Worm (Caenorhabditis elegans) whole organism, young adult: ENCODE measurements around the gene nspd-6.

ENCODE experiments used
- B0261.1 ChIP-seq: sonication (generic microtip); optimal IDR thresholded peaks from 2 replicates; lab custom pipeline; 2016; ENCODE audit warnings: mild to moderate bottlenecking, missing genetic modification characterization, moderate library complexity, missing compliant biosample characterization
- C06A6.2 ChIP-seq: fragments of 200-800 bp; sonication (Bioruptor generic); conservative IDR thresholded peaks from 2 replicates; pipeline ENCODE4 v1.3.6; 2022; ENCODE audit warnings: missing genetic modification characterization, missing compliant biosample characterization
- F39B2.1 ChIP-seq: fragments of 200-800 bp; sonication (Bioruptor generic); IDR thresholded peaks from 2 replicates; pipeline ENCODE4 v1.3.6; 2022; ENCODE audit warnings: missing genetic modification reagents, missing genetic modification characterization, missing compliant biosample characterization
- F52B5.7 ChIP-seq: sonication (generic microtip); optimal IDR thresholded peaks from 2 replicates; lab custom pipeline; 2016; ENCODE audit warnings: mild to moderate bottlenecking, missing genetic modification characterization, missing compliant biosample characterization
- T07F8.4 ChIP-seq: sonication (generic microtip); optimal IDR thresholded peaks from 2 replicates; lab custom pipeline; 2016; ENCODE audit warnings: mild to moderate bottlenecking, missing genetic modification characterization, moderate library complexity, missing compliant biosample characterization
- T26A5.8 ChIP-seq: sonication (generic microtip); optimal IDR thresholded peaks from 2 replicates; lab custom pipeline; 2016; ENCODE audit warnings: missing genetic modification characterization, missing compliant biosample characterization
- Y95B8A.8 ChIP-seq: fragments of 200-800 bp; sonication (Bioruptor generic); IDR thresholded peaks from 2 replicates; pipeline ENCODE4 v1.3.6; 2022; ENCODE audit warnings: missing genetic modification reagents, missing genetic modification characterization, missing compliant biosample characterization
- ZK185.1 ChIP-seq: sonication (generic microtip); optimal IDR thresholded peaks from 2 replicates; lab custom pipeline; 2016; ENCODE audit warnings: mild to moderate bottlenecking, missing genetic modification characterization, missing compliant biosample characterization; ENCODE audit not compliant: poor library complexity, severe bottlenecking
- attf-5 ChIP-seq: fragments of 200-800 bp; sonication (Bioruptor generic); optimal IDR thresholded peaks from 2 replicates; lab custom pipeline; 2018; ENCODE audit warnings: mild to moderate bottlenecking, missing genetic modification characterization, missing compliant biosample characterization
- ccch-3 ChIP-seq: fragments of 200-800 bp; sonication (Bioruptor generic); optimal IDR thresholded peaks from 2 replicates; lab custom pipeline; 2018; ENCODE audit warnings: mild to moderate bottlenecking, missing genetic modification characterization, missing compliant biosample characterization
- ceh-27 ChIP-seq: fragments of 200-800 bp; sonication (Bioruptor generic); optimal IDR thresholded peaks from 2 replicates; lab custom pipeline; 2018; ENCODE audit warnings: mild to moderate bottlenecking, missing genetic modification characterization, moderate library complexity, missing compliant biosample characterization
- ceh-91 ChIP-seq: fragments of 200-800 bp; sonication (Bioruptor generic); IDR thresholded peaks from 2 replicates; pipeline ENCODE4 v1.3.6; 2022; ENCODE audit warnings: missing genetic modification reagents, missing genetic modification characterization, missing compliant biosample characterization
- chd-7 ChIP-seq: sonication (generic microtip); optimal IDR thresholded peaks from 2 replicates; lab custom pipeline; 2016; ENCODE audit warnings: mild to moderate bottlenecking, missing genetic modification characterization, moderate library complexity, missing compliant biosample characterization
- dpl-1 ChIP-seq: fragments of 150-350 bp; optimal IDR thresholded peaks from 2 replicates; lab custom pipeline; 2014; ENCODE audit warnings: missing biosample characterization, missing genetic modification reagents, missing genetic modification characterization
- efl-1 ChIP-seq: fragments of 150-350 bp; optimal IDR thresholded peaks from 2 replicates; lab custom pipeline; 2014; ENCODE audit warnings: missing biosample characterization, missing genetic modification reagents, missing genetic modification characterization
- fkh-3 ChIP-seq: sonication (generic microtip); optimal IDR thresholded peaks from 2 replicates; lab custom pipeline; 2016; ENCODE audit warnings: mild to moderate bottlenecking, missing genetic modification characterization, missing compliant biosample characterization
- him-1 ChIP-seq: sonication (generic microtip); optimal IDR thresholded peaks from 2 replicates; lab custom pipeline; 2016; ENCODE audit warnings: missing genotype, missing genetic modification reagents, missing genetic modification characterization, missing compliant biosample characterization
- hmg-1.2 ChIP-seq: fragments of 200-800 bp; sonication (Bioruptor generic); IDR thresholded peaks from 2 replicates; pipeline ENCODE4 v1.3.6; 2022; ENCODE audit warnings: missing genetic modification reagents, missing genetic modification characterization, missing compliant biosample characterization
- lag-1 ChIP-seq: fragments of 200-800 bp; sonication (Bioruptor generic); IDR thresholded peaks from 2 replicates; pipeline ENCODE4 v1.3.6; 2022; ENCODE audit warnings: missing genetic modification reagents, missing genetic modification characterization, missing compliant biosample characterization
- let-526 ChIP-seq: fragments of 200-800 bp; sonication (Bioruptor generic); IDR thresholded peaks from 2 replicates; pipeline ENCODE4 v1.3.6; 2022; ENCODE audit warnings: missing genetic modification reagents, missing genetic modification characterization, missing compliant biosample characterization
- let-607 ChIP-seq, 2 experiments: fragments of 200-800 bp in 1 of 2; sonication (Bioruptor generic) in 1 of 2; sonication (generic microtip) in 1 of 2; optimal IDR thresholded peaks; 2 replicates each; lab custom pipeline; 2016 to 2018; ENCODE audit warnings: mild to moderate bottlenecking in 2 of 2, missing compliant biosample characterization in 2 of 2, missing genetic modification characterization in 2 of 2, moderate library complexity in 2 of 2, missing genotype in 1 of 2
- lin-35 ChIP-seq, 3 experiments: fragments of 150-350 bp in 2 of 3; sonication (generic microtip) in 1 of 3; optimal IDR thresholded peaks; 2 replicates each; lab custom pipeline; 2014 to 2018; ENCODE audit warnings: missing biosample characterization in 3 of 3, missing genetic modification characterization in 3 of 3, missing genetic modification reagents in 3 of 3
- lin-40 ChIP-seq: sonication (generic microtip); optimal IDR thresholded peaks from 2 replicates; lab custom pipeline; 2016; ENCODE audit warnings: missing genetic modification characterization, mild to moderate bottlenecking, missing compliant biosample characterization, missing genotype, missing genetic modification reagents
- lin-54 ChIP-seq: fragments of 200-800 bp; sonication (Bioruptor generic); optimal IDR thresholded peaks from 2 replicates; lab custom pipeline; 2018; ENCODE audit warnings: mild to moderate bottlenecking, missing genetic modification characterization, missing compliant biosample characterization
- lsl-1 ChIP-seq: fragments of 200-800 bp; sonication (Bioruptor generic); optimal IDR thresholded peaks from 2 replicates; lab custom pipeline; 2018; ENCODE audit warnings: mild to moderate bottlenecking, missing genetic modification characterization, moderate library complexity, missing compliant biosample characterization
- lsy-27 ChIP-seq: sonication (generic microtip); optimal IDR thresholded peaks from 2 replicates; lab custom pipeline; 2017; ENCODE audit warnings: missing genetic modification characterization, mild to moderate bottlenecking, missing compliant biosample characterization, antibody characterized with exemption, missing genotype, borderline replicate concordance; ENCODE audit not compliant: insufficient read depth
- mcd-1 ChIP-seq: fragments of 200-800 bp; sonication (Bioruptor generic); IDR thresholded peaks from 2 replicates; pipeline ENCODE4 v1.3.6; 2022; ENCODE audit warnings: missing genetic modification reagents, missing genetic modification characterization, missing compliant biosample characterization
- mel-28 ChIP-seq: sonication (generic microtip); optimal IDR thresholded peaks from 2 replicates; lab custom pipeline; 2016; ENCODE audit warnings: borderline replicate concordance, mild to moderate bottlenecking, missing genetic modification characterization, missing compliant biosample characterization
- nfyb-1 ChIP-seq: fragments of 200-800 bp; sonication (Bioruptor generic); IDR thresholded peaks from 2 replicates; pipeline ENCODE4 v1.3.6; 2022; ENCODE audit warnings: missing genetic modification reagents, missing genetic modification characterization, missing compliant biosample characterization
- pbrm-1 ChIP-seq: fragments of 200-800 bp; sonication (Bioruptor generic); IDR thresholded peaks from 2 replicates; pipeline ENCODE4 v1.3.6; 2022; ENCODE audit warnings: missing genetic modification reagents, missing genetic modification characterization, missing compliant biosample characterization
- rec-8 ChIP-seq, 2 experiments: sonication (generic microtip); optimal IDR thresholded peaks; 2 replicates each; lab custom pipeline; 2016; ENCODE audit warnings: mild to moderate bottlenecking in 2 of 2, missing genetic modification characterization in 2 of 2, missing genetic modification reagents in 2 of 2, missing genotype in 2 of 2, missing biosample characterization in 1 of 2, missing compliant biosample characterization in 1 of 2, moderate library complexity in 1 of 2
- sea-2 ChIP-seq: fragments of 200-800 bp; sonication (Bioruptor generic); IDR thresholded peaks from 2 replicates; pipeline ENCODE4 v1.3.6; 2022; ENCODE audit warnings: missing genetic modification characterization, missing compliant biosample characterization
- snpc-4 ChIP-seq, 5 experiments: fragments of 150-350 bp in 1 of 5; sonication (generic microtip) in 4 of 5; optimal IDR thresholded peaks; 2 replicates each; lab custom pipeline; 2014 to 2018; ENCODE audit warnings: missing genetic modification characterization in 5 of 5, missing biosample characterization in 3 of 5, antibody characterized with exemption in 2 of 5, mild to moderate bottlenecking in 2 of 5, missing compliant biosample characterization in 2 of 5, missing genotype in 2 of 5, moderate library complexity in 2 of 5, missing genetic modification reagents in 1 of 5
- sptf-2 ChIP-seq: fragments of 200-800 bp; sonication (Bioruptor generic); optimal IDR thresholded peaks from 2 replicates; lab custom pipeline; 2018; ENCODE audit warnings: mild to moderate bottlenecking, missing genetic modification characterization, missing compliant biosample characterization
- tbp1 ChIP-seq: fragments of 200-800 bp; sonication (Bioruptor generic); optimal IDR thresholded peaks from 2 replicates; lab custom pipeline; 2018; ENCODE audit warnings: mild to moderate bottlenecking, missing genetic modification characterization, missing compliant biosample characterization
- ztf-18 ChIP-seq: sonication (generic microtip); optimal IDR thresholded peaks from 2 replicates; lab custom pipeline; 2016; ENCODE audit warnings: missing genotype, mild to moderate bottlenecking, missing genetic modification characterization, missing compliant biosample characterization
- ztf-22 ChIP-seq: fragments of 200-800 bp; sonication (Bioruptor generic); optimal IDR thresholded peaks from 2 replicates; lab custom pipeline; 2018; ENCODE audit warnings: mild to moderate bottlenecking, missing genetic modification characterization, moderate library complexity, missing compliant biosample characterization
- ztf-25 ChIP-seq: fragments of 200-800 bp; sonication (Bioruptor generic); IDR thresholded peaks from 2 replicates; pipeline ENCODE4 v1.3.6; 2022; ENCODE audit warnings: missing genetic modification reagents, missing genetic modification characterization, missing compliant biosample characterization
- ztf-3 ChIP-seq: fragments of 200-800 bp; sonication (Bioruptor generic); optimal IDR thresholded peaks from 2 replicates; lab custom pipeline; 2018; ENCODE audit warnings: mild to moderate bottlenecking, missing genetic modification characterization, missing compliant biosample characterization

nspd-6 gene

DNA sequence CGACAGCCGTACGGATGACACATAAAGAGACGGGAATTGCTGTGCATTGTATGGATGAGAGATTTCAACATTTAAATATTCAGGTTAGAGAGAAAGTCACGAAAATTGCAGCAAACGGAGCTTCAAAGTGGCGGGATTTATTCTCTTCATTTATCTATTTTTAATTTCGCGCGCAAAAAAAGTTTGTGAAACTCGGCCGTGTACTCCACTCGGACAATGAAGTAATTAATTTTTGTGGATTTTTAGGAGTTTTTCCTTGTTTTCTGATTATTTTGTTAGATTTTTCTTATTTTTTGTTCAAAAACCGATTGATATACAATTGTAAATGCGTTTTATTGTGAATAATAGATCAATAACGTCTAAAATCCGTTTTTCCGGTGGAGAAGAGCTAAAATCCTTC is 22.5 kb upstream of the nspd-6 start:
- no peak for TF ChIP-seq hmg-1.2 (GFP tag; lab: Robert Waterston, UW)
- no peak for TF ChIP-seq ztf-25 (GFP tag; lab: Robert Waterston, UW)
- TF ChIP-seq sptf-2 (GFP tag; lab: Kevin White, UChicago), result no peak
- TF ChIP-seq B0261.1, result no peak
- TF ChIP-seq dpl-1, result no peak
- TF ChIP-seq F52B5.7 (tag; lab: Kevin White, UChicago), result no peak
- no peak for TF ChIP-seq sea-2 (GFP tag; lab: Robert Waterston, UW)
- TF ChIP-seq ccch-3 (GFP tag; lab: Kevin White, UChicago), result no peak
- TF ChIP-seq F39B2.1, result no peak
- TF ChIP-seq nfyb-1 (GFP tag; lab: Robert Waterston, UW), result no peak
- TF ChIP-seq attf-5 (GFP tag; lab: Kevin White, UChicago), result no peak
- no peak for TF ChIP-seq fkh-3 (tag; lab: Kevin White, UChicago)
- TF ChIP-seq ztf-18 (tag; lab: Kevin White, UChicago), result no peak
- no peak for TF ChIP-seq ceh-91 (GFP tag; lab: Robert Waterston, UW)
- TF ChIP-seq lsy-27 (tag; lab: Kevin White, UChicago), result no peak
- no peak for TF ChIP-seq T07F8.4 (tag; lab: Kevin White, UChicago)
- TF ChIP-seq lsl-1, result no peak
- TF ChIP-seq lin-40, result no peak
- TF ChIP-seq C06A6.2 (GFP tag; lab: Robert Waterston, UW), result no peak
- peak; percentile 65 for TF ChIP-seq lin-54 (GFP tag; lab: Kevin White, UChicago)
- peak in 1 of 3 experiments; percentile 67 for TF ChIP-seq lin-35 (GFP tag; optimal IDR thresholded peaks at IDR 0.05; lab: Kevin White, UChicago)
- no peak for TF ChIP-seq rec-8 (tag; optimal IDR thresholded peaks at IDR 0.05; lab: Kevin White, UChicago)
- TF ChIP-seq efl-1, result peak; percentile 48
- TF ChIP-seq let-526 (GFP tag; lab: Robert Waterston, UW), result no peak
- no peak for TF ChIP-seq ztf-22
- TF ChIP-seq T26A5.8 (tag; lab: Kevin White, UChicago), result no peak
- TF ChIP-seq ceh-27 (GFP tag; lab: Kevin White, UChicago), result no peak
- no peak for TF ChIP-seq ztf-3
- no peak for TF ChIP-seq mel-28
- TF ChIP-seq snpc-4 (GFP tag; optimal IDR thresholded peaks at IDR 0.05; lab: Kevin White, UChicago), result no peak
- peak in 2 of 4 experiments; percentile 4 to 53 for TF ChIP-seq snpc-4 (tag; optimal IDR thresholded peaks at IDR 0.05; lab: Kevin White, UChicago)
- no peak for TF ChIP-seq ZK185.1 (tag; lab: Kevin White, UChicago)
- TF ChIP-seq let-607 (tag; optimal IDR thresholded peaks at IDR 0.05; lab: Kevin White, UChicago), result no peak
- TF ChIP-seq Y95B8A.8, result no peak
- peak; percentile 39; the same call in 1 of the 2 replicates for TF ChIP-seq mcd-1 (GFP tag; lab: Robert Waterston, UW)
- TF ChIP-seq pbrm-1 (GFP tag; lab: Robert Waterston, UW), result no peak
- TF ChIP-seq him-1, result no peak
- no peak for TF ChIP-seq chd-7 (tag; lab: Kevin White, UChicago)
- TF ChIP-seq tbp1 (GFP tag; lab: Kevin White, UChicago), result peak; percentile 16
- no peak for TF ChIP-seq lag-1 (GFP tag; lab: Robert Waterston, UW)
